Fruit fly (Drosophila melanogaster) whole organism, embryonic: ENCODE results near the gene Sbds.

ENCODE experiments used
- Aef1 ChIP-seq: fragments of 200-800 bp; sonication (Bioruptor generic); IDR thresholded peaks from 3 replicates; pipeline ENCODE4 v1.3.6; 2022; ENCODE audit warnings: missing biosample characterization, missing genetic modification characterization
- Bdp1 ChIP-seq: fragments of 200-800 bp; sonication (Bioruptor generic); optimal IDR thresholded peaks from 3 replicates; lab custom pipeline; 2016; ENCODE audit warnings: missing biosample characterization, missing genetic modification characterization
- CG10366 ChIP-seq: fragments of 200-800 bp; sonication (Bioruptor generic); IDR thresholded peaks from 2 replicates; pipeline ENCODE4 v1.3.6; 2022; ENCODE audit warnings: missing biosample characterization, missing genetic modification characterization
- CG11696 ChIP-seq: fragments of 200-800 bp; sonication (Bioruptor generic); IDR thresholded peaks from 2 replicates; pipeline ENCODE4 v1.3.6; 2022; ENCODE audit warnings: missing biosample characterization, missing genetic modification characterization
- CG13775 ChIP-seq: fragments of 200-800 bp; sonication (Bioruptor generic); optimal IDR thresholded peaks from 3 replicates; lab custom pipeline; 2017; ENCODE audit warnings: missing biosample characterization, mild to moderate bottlenecking, missing genetic modification characterization
- CG13894 ChIP-seq: fragments of 200-800 bp; sonication (Bioruptor generic); optimal IDR thresholded peaks from 3 replicates; lab custom pipeline; 2018; ENCODE audit warnings: missing biosample characterization, mild to moderate bottlenecking, missing genetic modification characterization, moderate library complexity
- CG1602 ChIP-seq: fragments of 200-800 bp; sonication (Bioruptor generic); optimal IDR thresholded peaks from 3 replicates; lab custom pipeline; 2016; ENCODE audit warnings: missing biosample characterization, missing genetic modification characterization
- CG1647 ChIP-seq: fragments of 200-800 bp; sonication (Bioruptor generic); optimal IDR thresholded peaks from 3 replicates; lab custom pipeline; 2016; ENCODE audit warnings: missing biosample characterization, missing genetic modification characterization
- CG2712 ChIP-seq: fragments of 200-800 bp; optimal IDR thresholded peaks from 3 replicates; lab custom pipeline; 2019; ENCODE audit warnings: missing biosample characterization, mild to moderate bottlenecking, missing genetic modification characterization, moderate library complexity
- CG33213 ChIP-seq: fragments of 200-800 bp; sonication (Bioruptor generic); optimal IDR thresholded peaks from 3 replicates; lab custom pipeline; 2016; ENCODE audit warnings: missing biosample characterization, missing genetic modification characterization
- CG3407 ChIP-seq: fragments of 200-800 bp; sonication (Bioruptor generic); optimal IDR thresholded peaks from 2 replicates; lab custom pipeline; 2018; ENCODE audit warnings: missing biosample characterization, mild to moderate bottlenecking, missing genetic modification characterization
- CG34422 ChIP-seq: fragments of 200-800 bp; sonication (Bioruptor generic); IDR thresholded peaks from 3 replicates; pipeline ENCODE4 v1.3.6; 2022; ENCODE audit warnings: missing biosample characterization, missing genetic modification characterization
- CG4282 ChIP-seq: fragments of 200-800 bp; sonication (Bioruptor generic); optimal IDR thresholded peaks from 2 replicates; lab custom pipeline; 2016; ENCODE audit warnings: missing biosample characterization, missing genetic modification characterization
- CG4854 ChIP-seq: fragments of 200-800 bp; sonication (Bioruptor generic); optimal IDR thresholded peaks from 2 replicates; lab custom pipeline; 2016; ENCODE audit warnings: missing biosample characterization, missing genetic modification characterization, inconsistent platforms
- CG6272 ChIP-seq: fragments of 200-800 bp; sonication (Bioruptor generic); IDR thresholded peaks from 2 replicates; pipeline ENCODE4 v1.3.6; 2022; ENCODE audit warnings: missing biosample characterization, missing genetic modification characterization
- CG6654 ChIP-seq: fragments of 200-800 bp; sonication (Bioruptor generic); optimal IDR thresholded peaks from 2 replicates; lab custom pipeline; 2017; ENCODE audit warnings: missing biosample characterization, mild to moderate bottlenecking, missing genetic modification characterization
- CG7839 ChIP-seq: fragments of 200-800 bp; sonication (Bioruptor generic); optimal IDR thresholded peaks from 3 replicates; lab custom pipeline; 2018; ENCODE audit warnings: missing biosample characterization, mild to moderate bottlenecking, missing genetic modification characterization, moderate library complexity
- CG8290 ChIP-seq, 3 experiments: fragments of 200-800 bp; sonication (Bioruptor generic); optimal IDR thresholded peaks; 2 replicates each; lab custom pipeline; 2016 to 2019; ENCODE audit warnings: missing biosample characterization in 3 of 3, missing genetic modification characterization in 3 of 3, mild to moderate bottlenecking in 2 of 3, moderate library complexity in 1 of 3
- CG9437 ChIP-seq: fragments of 200-800 bp; sonication (Bioruptor generic); optimal IDR thresholded peaks from 2 replicates; lab custom pipeline; 2018; ENCODE audit warnings: missing biosample characterization, mild to moderate bottlenecking, missing genetic modification characterization
- CG9876 ChIP-seq: fragments of 200-800 bp; sonication (Bioruptor generic); optimal IDR thresholded peaks from 2 replicates; lab custom pipeline; 2016; ENCODE audit warnings: missing biosample characterization, missing genetic modification characterization
- CTCF ChIP-seq: fragments of 200-800 bp; sonication (Bioruptor generic); optimal IDR thresholded peaks from 2 replicates; lab custom pipeline; 2017; ENCODE audit warnings: missing biosample characterization, mild to moderate bottlenecking, missing genetic modification characterization, moderate library complexity
- Deaf1 ChIP-seq: fragments of 200-800 bp; optimal IDR thresholded peaks from 3 replicates; lab custom pipeline; 2019; ENCODE audit warnings: missing biosample characterization, mild to moderate bottlenecking, missing genetic modification characterization, moderate library complexity
- Dll ChIP-seq: fragments of 200-800 bp; sonication (Bioruptor generic); IDR thresholded peaks from 4 replicates; pipeline ENCODE4 v1.3.6; 2022; ENCODE audit warnings: missing biosample characterization, missing genetic modification characterization; ENCODE audit not compliant: partially characterized antibody
- E2f1 ChIP-seq: fragments of 200-800 bp; sonication (Bioruptor generic); IDR thresholded peaks from 2 replicates; pipeline ENCODE4 v1.3.6; 2022; ENCODE audit warnings: missing biosample characterization, missing genetic modification characterization
- H2.0 ChIP-seq: fragments of 200-800 bp; sonication (Bioruptor generic); IDR thresholded peaks from 2 replicates; pipeline ENCODE4 v1.3.6; 2022; ENCODE audit warnings: missing biosample characterization, missing genetic modification characterization
- HLH54F ChIP-seq: fragments of 200-800 bp; sonication (Bioruptor generic); optimal IDR thresholded peaks from 3 replicates; lab custom pipeline; 2016; ENCODE audit warnings: missing biosample characterization, missing genetic modification characterization
- Hr3 ChIP-seq: fragments of 200-800 bp; sonication (Bioruptor generic); optimal IDR thresholded peaks from 3 replicates; lab custom pipeline; 2016; ENCODE audit warnings: missing biosample characterization, missing genetic modification characterization
- Neu2 ChIP-seq: fragments of 200-800 bp; sonication (Bioruptor generic); optimal IDR thresholded peaks from 3 replicates; lab custom pipeline; 2016; ENCODE audit warnings: missing biosample characterization, missing genetic modification characterization, borderline replicate concordance
- Oli ChIP-seq: fragments of 200-800 bp; sonication (Bioruptor generic); optimal IDR thresholded peaks from 2 replicates; lab custom pipeline; 2018; ENCODE audit warnings: missing biosample characterization, mild to moderate bottlenecking, missing genetic modification characterization, moderate library complexity
- Pdp1 ChIP-seq, 2 experiments: fragments of 200-800 bp; sonication (Bioruptor generic); optimal IDR thresholded peaks; 3 replicates each; lab custom pipeline; 2016; ENCODE audit warnings: missing biosample characterization in 2 of 2, missing genetic modification characterization in 2 of 2, mild to moderate bottlenecking in 1 of 2, moderate library complexity in 1 of 2
- Xrp1 ChIP-seq: fragments of 200-800 bp; sonication (Bioruptor generic); IDR thresholded peaks from 2 replicates; pipeline ENCODE4 v1.3.6; 2022; ENCODE audit warnings: missing biosample characterization, missing genetic modification characterization
- al ChIP-seq: fragments of 200-800 bp; sonication (Bioruptor generic); IDR thresholded peaks from 2 replicates; pipeline ENCODE4 v1.3.6; 2022; ENCODE audit warnings: missing biosample characterization, missing genetic modification characterization
- amos ChIP-seq: fragments of 200-800 bp; sonication (Bioruptor generic); IDR thresholded peaks from 2 replicates; pipeline ENCODE4 v1.3.6; 2022; ENCODE audit warnings: missing biosample characterization, missing genetic modification characterization; ENCODE audit not compliant: partially characterized antibody
- bab2 ChIP-seq: fragments of 200-800 bp; sonication (Bioruptor generic); optimal IDR thresholded peaks from 2 replicates; lab custom pipeline; 2016; ENCODE audit warnings: missing biosample characterization, missing genetic modification characterization
- bcd ChIP-seq: fragments of 200-800 bp; sonication (Bioruptor generic); optimal IDR thresholded peaks from 2 replicates; lab custom pipeline; 2017; ENCODE audit warnings: missing biosample characterization, mild to moderate bottlenecking, missing genetic modification characterization
- bsh ChIP-seq, 2 experiments: fragments of 200-800 bp; sonication (Bioruptor generic); optimal IDR thresholded peaks; 2 replicates each; lab custom pipeline; 2017 to 2018; ENCODE audit warnings: mild to moderate bottlenecking in 2 of 2, missing biosample characterization in 2 of 2, missing genetic modification characterization in 2 of 2, moderate library complexity in 1 of 2
- chm ChIP-seq: fragments of 200-800 bp; sonication (Bioruptor generic); IDR thresholded peaks from 2 replicates; pipeline ENCODE4 v1.3.6; 2022; ENCODE audit warnings: missing biosample characterization, missing genetic modification characterization
- cwo ChIP-seq: fragments of 200-800 bp; sonication (Bioruptor generic); optimal IDR thresholded peaks from 3 replicates; lab custom pipeline; 2017; ENCODE audit warnings: missing biosample characterization, missing genetic modification characterization, mild to moderate bottlenecking, moderate library complexity, missing genetic modification reagents
- dmrt11E ChIP-seq: fragments of 200-800 bp; sonication (Bioruptor generic); optimal IDR thresholded peaks from 3 replicates; lab custom pipeline; 2018; ENCODE audit warnings: missing biosample characterization, mild to moderate bottlenecking, missing genetic modification characterization, moderate library complexity
- gce ChIP-seq: fragments of 200-800 bp; sonication (Bioruptor generic); IDR thresholded peaks from 3 replicates; pipeline ENCODE4 v1.3.6; 2022; ENCODE audit warnings: missing biosample characterization, missing genetic modification characterization
- gro ChIP-seq: fragments of 200-800 bp; sonication (Bioruptor generic); optimal IDR thresholded peaks from 2 replicates; lab custom pipeline; 2016; ENCODE audit warnings: missing biosample characterization, missing genetic modification characterization
- gsb ChIP-seq: fragments of 200-800 bp; sonication (Bioruptor generic); IDR thresholded peaks from 2 replicates; pipeline ENCODE4 v1.3.6; 2022; ENCODE audit warnings: missing biosample characterization, missing genetic modification characterization
- insv ChIP-seq, 2 experiments: fragments of 200-800 bp; sonication (Bioruptor generic); optimal IDR thresholded peaks; 3 replicates each; lab custom pipeline; 2016 to 2018; ENCODE audit warnings: missing biosample characterization in 2 of 2, missing genetic modification characterization in 2 of 2
- kay ChIP-seq: fragments of 200-800 bp; sonication (Bioruptor generic); optimal IDR thresholded peaks from 2 replicates; lab custom pipeline; 2016; ENCODE audit warnings: missing biosample characterization, missing genetic modification characterization
- mld ChIP-seq: fragments of 200-800 bp; sonication (Bioruptor generic); IDR thresholded peaks from 3 replicates; pipeline ENCODE4 v1.3.6; 2022; ENCODE audit warnings: missing biosample characterization, missing genetic modification characterization; ENCODE audit not compliant: partially characterized antibody
- p53 ChIP-seq: fragments of 200-800 bp; sonication (Bioruptor generic); optimal IDR thresholded peaks from 2 replicates; lab custom pipeline; 2016; ENCODE audit warnings: missing biosample characterization, missing genetic modification characterization
- pho ChIP-seq: fragments of 200-800 bp; sonication (Bioruptor generic); optimal IDR thresholded peaks from 2 replicates; lab custom pipeline; 2016; ENCODE audit warnings: missing biosample characterization, missing genetic modification characterization
- pros ChIP-seq: fragments of 200-800 bp; sonication (Bioruptor generic); optimal IDR thresholded peaks from 3 replicates; lab custom pipeline; 2019; ENCODE audit warnings: missing biosample characterization, mild to moderate bottlenecking, missing genetic modification characterization, moderate library complexity
- ro ChIP-seq: fragments of 200-800 bp; sonication (Bioruptor generic); IDR thresholded peaks from 2 replicates; pipeline ENCODE4 v1.3.6; 2022; ENCODE audit warnings: missing biosample characterization, missing genetic modification characterization
- scrt ChIP-seq: fragments of 200-800 bp; sonication (Bioruptor generic); optimal IDR thresholded peaks from 2 replicates; lab custom pipeline; 2018; ENCODE audit warnings: missing biosample characterization, mild to moderate bottlenecking, missing genetic modification characterization, moderate library complexity
- twi ChIP-seq: fragments of 200-800 bp; optimal IDR thresholded peaks from 2 replicates; lab custom pipeline; 2019; ENCODE audit warnings: missing biosample characterization, mild to moderate bottlenecking, missing genetic modification characterization, moderate library complexity
- usp ChIP-seq: fragments of >200 bp; optimal IDR thresholded peaks from 2 replicates; lab custom pipeline; 2017; ENCODE audit warnings: missing biosample characterization, missing genetic modification characterization

Sbds gene

dm6 chr3L:6705865-6706264, 46.8 kb upstream of the Sbds start (continued):
- TF ChIP-seq CG2712 (tag; lab: Kevin White, UChicago) (peak; percentile 74), bab2 (peak; percentile 51), CG4854 (GFP tag; lab: Kevin White, UChicago) (no peak), twi (tag; lab: Kevin White, UChicago) (peak; percentile 28), ro (GFP tag; lab: Robert Waterston, UW) (no peak), E2f1 (GFP tag; lab: Robert Waterston, UW) (no peak), gce (GFP tag; lab: Robert Waterston, UW) (no peak), scrt (peak; percentile 48), Hr3 (GFP tag; lab: Kevin White, UChicago) (peak; percentile 64), Oli (tag; lab: Kevin White, UChicago) (peak; percentile 70), pho (GFP tag; lab: Kevin White, UChicago) (no peak), p53 (GFP tag; lab: Kevin White, UChicago) (no peak), Dll (GFP tag; lab: Robert Waterston, UW) (no peak), gsb (GFP tag; lab: Robert Waterston, UW) (no peak), CG6654 (no peak), CG33213 (GFP tag; lab: Kevin White, UChicago) (no peak), HLH54F (GFP tag; lab: Kevin White, UChicago) (no peak), CG10366 (GFP tag; lab: Robert Waterston, UW) (peak; percentile 65), Neu2 (no peak), al (GFP tag; lab: Robert Waterston, UW) (no peak), Pdp1 (GFP tag; optimal IDR thresholded peaks at IDR 0.05; lab: Kevin White, UChicago) (peak; percentile 27 to 48), CG1647 (GFP tag; lab: Kevin White, UChicago) (no peak), CG1602 (peak; percentile 28), CG34422 (GFP tag; lab: Robert Waterston, UW) (peak; percentile 64; the same call in 1 of the 3 replicates), CG11696 (GFP tag; lab: Robert Waterston, UW) (no peak), mld (GFP tag; lab: Robert Waterston, UW) (no peak), CG4282 (GFP tag; lab: Kevin White, UChicago) (no peak), insv (GFP tag; optimal IDR thresholded peaks at IDR 0.05; lab: Kevin White, UChicago) (no peak), Xrp1 (GFP tag; lab: Robert Waterston, UW) (peak; percentile 79), H2.0 (GFP tag; lab: Robert Waterston, UW) (peak; percentile 60), CG8290 (GFP tag; optimal IDR thresholded peaks at IDR 0.05; lab: Kevin White, UChicago) (peak; percentile 3), CG8290 (tag; optimal IDR thresholded peaks at IDR 0.05; lab: Kevin White, UChicago) (peak in 1 of 2 experiments; percentile 25), Bdp1 (GFP tag; lab: Kevin White, UChicago) (no peak), gro (GFP tag; lab: Kevin White, UChicago) (no peak), CG13894 (tag; lab: Kevin White, UChicago) (no peak), CG9437 (GFP tag; lab: Kevin White, UChicago) (peak; percentile 12), kay (GFP tag; lab: Kevin White, UChicago) (no peak), chm (GFP tag; lab: Robert Waterston, UW) (no peak; the same call in 1 of the 2 replicates), bsh (GFP tag; optimal IDR thresholded peaks at IDR 0.05; lab: Kevin White, UChicago) (peak in 1 of 2 experiments; percentile 80), usp (no peak), pros (GFP tag; lab: Kevin White, UChicago) (no peak), CG6272 (GFP tag; lab: Robert Waterston, UW) (no peak), CG7839 (tag; lab: Kevin White, UChicago) (peak; percentile 69), bcd (GFP tag; lab: Kevin White, UChicago) (peak; percentile 33), CG13775 (GFP tag; lab: Kevin White, UChicago) (peak; percentile 28), CG9876 (no peak), CTCF (GFP tag; lab: Kevin White, UChicago) (no peak), Deaf1 (tag; lab: Kevin White, UChicago) (peak; percentile 36), cwo (GFP tag; lab: Kevin White, UChicago) (peak; percentile 61), Aef1 (peak; percentile 60; the same call in 1 of the 3 replicates), dmrt11E (tag; lab: Kevin White, UChicago) (peak; percentile 53), CG3407 (GFP tag; lab: Kevin White, UChicago) (peak; percentile 28), amos (GFP tag; lab: Robert Waterston, UW) (no peak)
